Worm (Caenorhabditis elegans) whole organism, late embryonic: Measurements from ENCODE around the gene R08C7.4.

Experiments used
- ceh-45 ChIP-seq: fragments of 200-800 bp; sonication (Bioruptor generic); IDR thresholded peaks from 2 replicates; pipeline ENCODE4 v1.3.6; 2022; ENCODE audit warnings: missing genetic modification reagents, missing genetic modification characterization, missing compliant biosample characterization
- che-1 ChIP-seq: sonication (generic microtip); optimal IDR thresholded peaks from 2 replicates; lab custom pipeline; 2016; ENCODE audit warnings: mild to moderate bottlenecking, missing genetic modification characterization, missing compliant biosample characterization
- fkh-6 ChIP-seq: sonication (generic microtip); optimal IDR thresholded peaks from 2 replicates; lab custom pipeline; 2016; ENCODE audit warnings: missing genetic modification characterization, missing compliant biosample characterization
- hlh-8 ChIP-seq: sonication (generic microtip); optimal IDR thresholded peaks from 2 replicates; lab custom pipeline; 2016; ENCODE audit warnings: missing genotype, missing genetic modification characterization, missing compliant biosample characterization
- lim-6 ChIP-seq: sonication (generic microtip); optimal IDR thresholded peaks from 2 replicates; lab custom pipeline; 2016; ENCODE audit warnings: missing genetic modification characterization, missing compliant biosample characterization
- lin-11 ChIP-seq: fragments of 200-800 bp; sonication (Bioruptor generic); optimal IDR thresholded peaks from 2 replicates; lab custom pipeline; 2018; ENCODE audit warnings: mild to moderate bottlenecking, missing genetic modification characterization, missing compliant biosample characterization
- nfya-1 ChIP-seq: sonication (generic microtip); optimal IDR thresholded peaks from 2 replicates; lab custom pipeline; 2017; ENCODE audit warnings: missing genetic modification characterization, mild to moderate bottlenecking, missing compliant biosample characterization, antibody characterized with exemption, moderate library complexity
- nhr-11 ChIP-seq: fragments of 150-350 bp; optimal IDR thresholded peaks from 2 replicates; lab custom pipeline; 2014; ENCODE audit warnings: missing biosample characterization, missing genetic modification characterization
- npax-4 ChIP-seq: sonication (generic microtip); optimal IDR thresholded peaks from 2 replicates; lab custom pipeline; 2016; ENCODE audit warnings: missing genetic modification characterization, missing compliant biosample characterization
- pqm-1 ChIP-seq: sonication (generic microtip); optimal IDR thresholded peaks from 2 replicates; lab custom pipeline; 2016; ENCODE audit warnings: missing genetic modification characterization, missing compliant biosample characterization
- rnt-1 ChIP-seq: sonication (generic microtip); optimal IDR thresholded peaks from 2 replicates; lab custom pipeline; 2016; ENCODE audit warnings: missing genetic modification characterization, missing compliant biosample characterization
- syd-9 ChIP-seq: sonication (generic microtip); optimal IDR thresholded peaks from 2 replicates; lab custom pipeline; 2016; ENCODE audit warnings: mild to moderate bottlenecking, missing genetic modification characterization, moderate library complexity, missing compliant biosample characterization
- tbx-2 ChIP-seq: sonication (generic microtip); optimal IDR thresholded peaks from 2 replicates; lab custom pipeline; 2016; ENCODE audit warnings: missing genetic modification characterization, missing compliant biosample characterization

DNA sequence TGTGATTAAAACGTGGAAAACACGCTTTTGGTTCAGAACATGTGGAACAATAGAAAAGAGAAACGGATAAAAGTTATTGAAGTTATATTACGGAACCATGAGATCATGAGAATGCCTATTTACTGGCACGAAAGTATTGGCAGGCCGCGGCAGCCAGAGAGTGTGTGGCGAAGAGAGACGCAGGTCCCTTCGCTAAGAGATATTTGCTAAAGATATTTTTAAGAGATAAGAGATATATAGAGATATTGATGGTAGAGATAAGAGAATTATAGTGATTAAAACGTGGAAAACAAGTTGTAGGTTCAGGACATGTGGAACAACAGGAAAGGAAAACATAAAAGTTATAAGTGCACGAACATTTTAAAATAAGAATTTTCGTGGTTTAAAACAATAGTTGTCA is 3.0 kb downstream of the R08C7.4 start:
- TF ChIP-seq lim-6 (tag; lab: Kevin White, UChicago) (no peak), ceh-45 (GFP tag; lab: Robert Waterston, UW) (no peak), nhr-11 (tag; lab: Kevin White, UChicago) (no peak), syd-9 (tag; lab: Kevin White, UChicago) (no peak), npax-4 (tag; lab: Kevin White, UChicago) (no peak), lin-11 (no peak), rnt-1 (tag; lab: Kevin White, UChicago) (no peak), hlh-8 (no peak), pqm-1 (tag; lab: Kevin White, UChicago) (no peak), tbx-2 (tag; lab: Kevin White, UChicago) (no peak), che-1 (tag; lab: Kevin White, UChicago) (no peak), fkh-6 (tag; lab: Kevin White, UChicago) (no peak), nfya-1 (tag; lab: Kevin White, UChicago) (no peak)
